Worm (Caenorhabditis elegans) whole organism, young adult: ENCODE data around the gene plpp-1.3.

ENCODE experiments used
- C06A6.2 ChIP-seq: fragments of 200-800 bp; sonication (Bioruptor generic); conservative IDR thresholded peaks from 2 replicates; pipeline ENCODE4 v1.3.6; 2022; ENCODE audit warnings: missing genetic modification characterization, missing compliant biosample characterization
- D2030.7 ChIP-seq: fragments of 200-800 bp; sonication (Bioruptor generic); IDR thresholded peaks from 2 replicates; pipeline ENCODE4 v1.3.6; 2022; ENCODE audit warnings: missing genetic modification reagents, missing genetic modification characterization, missing compliant biosample characterization
- F10E7.11 ChIP-seq: sonication (generic microtip); optimal IDR thresholded peaks from 2 replicates; lab custom pipeline; 2017; ENCODE audit warnings: mild to moderate bottlenecking, missing genetic modification characterization, moderate library complexity, missing compliant biosample characterization
- F23B12.7 ChIP-seq: sonication (generic microtip); optimal IDR thresholded peaks from 2 replicates; lab custom pipeline; 2017; ENCODE audit warnings: missing genetic modification characterization, mild to moderate bottlenecking, missing compliant biosample characterization, antibody characterized with exemption, moderate library complexity; ENCODE audit not compliant: insufficient read depth
- F39B2.1 ChIP-seq: fragments of 200-800 bp; sonication (Bioruptor generic); IDR thresholded peaks from 2 replicates; pipeline ENCODE4 v1.3.6; 2022; ENCODE audit warnings: missing genetic modification reagents, missing genetic modification characterization, missing compliant biosample characterization
- F49E8.2 ChIP-seq: sonication (generic microtip); optimal IDR thresholded peaks from 3 replicates; lab custom pipeline; 2017; ENCODE audit warnings: missing genetic modification characterization, mild to moderate bottlenecking, missing compliant biosample characterization, antibody characterized with exemption, moderate library complexity; ENCODE audit not compliant: insufficient read depth
- F57A8.1 ChIP-seq: fragments of 200-800 bp; sonication (Bioruptor generic); optimal IDR thresholded peaks from 2 replicates; lab custom pipeline; 2018; ENCODE audit warnings: mild to moderate bottlenecking, missing genetic modification characterization, moderate library complexity, missing compliant biosample characterization
- K11D2.4 ChIP-seq: fragments of 200-800 bp; sonication (Bioruptor generic); IDR thresholded peaks from 2 replicates; pipeline ENCODE4 v1.3.6; 2022; ENCODE audit warnings: missing genetic modification reagents, missing genetic modification characterization, missing compliant biosample characterization
- K12H6.12 ChIP-seq: fragments of 200-800 bp; sonication (Bioruptor generic); optimal IDR thresholded peaks from 2 replicates; lab custom pipeline; 2018; ENCODE audit warnings: mild to moderate bottlenecking, missing genetic modification characterization, missing compliant biosample characterization
- T26A5.8 ChIP-seq: sonication (generic microtip); optimal IDR thresholded peaks from 2 replicates; lab custom pipeline; 2016; ENCODE audit warnings: missing genetic modification characterization, missing compliant biosample characterization
- Y53F4B.3 ChIP-seq: fragments of 200-800 bp; sonication (Bioruptor generic); IDR thresholded peaks from 2 replicates; pipeline ENCODE4 v1.3.6; 2022; ENCODE audit warnings: missing genetic modification reagents, missing genetic modification characterization, missing compliant biosample characterization
- Y53G8AR.9 ChIP-seq: fragments of 200-800 bp; sonication (Bioruptor generic); conservative IDR thresholded peaks from 2 replicates; pipeline ENCODE4 v1.3.6; 2022; ENCODE audit warnings: missing genetic modification reagents, missing genetic modification characterization, missing compliant biosample characterization
- Y79H2A.3 ChIP-seq: fragments of 200-800 bp; sonication (Bioruptor generic); conservative IDR thresholded peaks from 2 replicates; pipeline ENCODE4 v1.3.6; 2022; ENCODE audit warnings: missing genetic modification reagents, missing genetic modification characterization, missing compliant biosample characterization
- Y95B8A.8 ChIP-seq: fragments of 200-800 bp; sonication (Bioruptor generic); IDR thresholded peaks from 2 replicates; pipeline ENCODE4 v1.3.6; 2022; ENCODE audit warnings: missing genetic modification reagents, missing genetic modification characterization, missing compliant biosample characterization
- akir-1 ChIP-seq: fragments of 200-800 bp; sonication (Bioruptor generic); optimal IDR thresholded peaks from 2 replicates; lab custom pipeline; 2018; ENCODE audit warnings: mild to moderate bottlenecking, missing genetic modification characterization, moderate library complexity, missing compliant biosample characterization
- aptf-2 ChIP-seq: fragments of 200-800 bp; sonication (Bioruptor generic); conservative IDR thresholded peaks from 2 replicates; pipeline ENCODE4 v1.3.6; 2022; ENCODE audit warnings: missing genetic modification reagents, missing genetic modification characterization, missing compliant biosample characterization
- aptf-3 ChIP-seq: fragments of 200-800 bp; sonication (Bioruptor generic); IDR thresholded peaks from 2 replicates; pipeline ENCODE4 v1.3.6; 2022; ENCODE audit warnings: missing genetic modification characterization, missing compliant biosample characterization
- attf-5 ChIP-seq: fragments of 200-800 bp; sonication (Bioruptor generic); optimal IDR thresholded peaks from 2 replicates; lab custom pipeline; 2018; ENCODE audit warnings: mild to moderate bottlenecking, missing genetic modification characterization, missing compliant biosample characterization
- bed-1 ChIP-seq: fragments of 200-800 bp; sonication (Bioruptor generic); IDR thresholded peaks from 2 replicates; pipeline ENCODE4 v1.3.6; 2022; ENCODE audit warnings: missing genetic modification reagents, missing genetic modification characterization, missing compliant biosample characterization
- ccch-3 ChIP-seq: fragments of 200-800 bp; sonication (Bioruptor generic); optimal IDR thresholded peaks from 2 replicates; lab custom pipeline; 2018; ENCODE audit warnings: mild to moderate bottlenecking, missing genetic modification characterization, missing compliant biosample characterization
- ceh-40 ChIP-seq: fragments of 200-800 bp; sonication (Bioruptor generic); IDR thresholded peaks from 2 replicates; pipeline ENCODE4 v1.3.6; 2022; ENCODE audit warnings: missing genetic modification characterization, missing compliant biosample characterization
- ceh-91 ChIP-seq: fragments of 200-800 bp; sonication (Bioruptor generic); IDR thresholded peaks from 2 replicates; pipeline ENCODE4 v1.3.6; 2022; ENCODE audit warnings: missing genetic modification reagents, missing genetic modification characterization, missing compliant biosample characterization
- chd-7 ChIP-seq: sonication (generic microtip); optimal IDR thresholded peaks from 2 replicates; lab custom pipeline; 2016; ENCODE audit warnings: mild to moderate bottlenecking, missing genetic modification characterization, moderate library complexity, missing compliant biosample characterization
- egl-44 ChIP-seq: fragments of 200-800 bp; sonication (Bioruptor generic); IDR thresholded peaks from 2 replicates; pipeline ENCODE4 v1.3.6; 2022; ENCODE audit warnings: missing genetic modification reagents, missing genetic modification characterization, missing compliant biosample characterization
- ets-4 ChIP-seq: fragments of 200-800 bp; sonication (Bioruptor generic); optimal IDR thresholded peaks from 2 replicates; lab custom pipeline; 2018; ENCODE audit warnings: mild to moderate bottlenecking, missing genetic modification characterization, missing compliant biosample characterization
- hrde-1 ChIP-seq: sonication (generic microtip); optimal IDR thresholded peaks from 2 replicates; lab custom pipeline; 2016; ENCODE audit warnings: missing genetic modification characterization, mild to moderate bottlenecking, missing compliant biosample characterization, moderate library complexity, missing genotype, missing genetic modification reagents, borderline replicate concordance
- hsf-1 ChIP-seq: fragments of 200-800 bp; sonication (Bioruptor generic); IDR thresholded peaks from 2 replicates; pipeline ENCODE4 v1.3.6; 2022; ENCODE audit warnings: missing genetic modification reagents, missing genetic modification characterization, missing compliant biosample characterization
- let-607 ChIP-seq, 2 experiments: fragments of 200-800 bp in 1 of 2; sonication (Bioruptor generic) in 1 of 2; sonication (generic microtip) in 1 of 2; optimal IDR thresholded peaks; 2 replicates each; lab custom pipeline; 2016 to 2018; ENCODE audit warnings: mild to moderate bottlenecking in 2 of 2, missing compliant biosample characterization in 2 of 2, missing genetic modification characterization in 2 of 2, moderate library complexity in 2 of 2, missing genotype in 1 of 2
- lin-54 ChIP-seq: fragments of 200-800 bp; sonication (Bioruptor generic); optimal IDR thresholded peaks from 2 replicates; lab custom pipeline; 2018; ENCODE audit warnings: mild to moderate bottlenecking, missing genetic modification characterization, missing compliant biosample characterization
- lir-1 ChIP-seq: fragments of 200-800 bp; sonication (Bioruptor generic); conservative IDR thresholded peaks from 2 replicates; pipeline ENCODE4 v1.3.6; 2022; ENCODE audit warnings: missing genetic modification reagents, missing genetic modification characterization, missing compliant biosample characterization
- lsl-1 ChIP-seq: fragments of 200-800 bp; sonication (Bioruptor generic); optimal IDR thresholded peaks from 2 replicates; lab custom pipeline; 2018; ENCODE audit warnings: mild to moderate bottlenecking, missing genetic modification characterization, moderate library complexity, missing compliant biosample characterization
- madf-10 ChIP-seq: sonication (generic microtip); optimal IDR thresholded peaks from 2 replicates; lab custom pipeline; 2016; ENCODE audit warnings: mild to moderate bottlenecking, missing genetic modification characterization, missing compliant biosample characterization
- madf-6 ChIP-seq: fragments of 200-800 bp; sonication (Bioruptor generic); IDR thresholded peaks from 2 replicates; pipeline ENCODE4 v1.3.6; 2022; ENCODE audit warnings: missing genetic modification reagents, missing genetic modification characterization, missing compliant biosample characterization
- mcd-1 ChIP-seq: fragments of 200-800 bp; sonication (Bioruptor generic); IDR thresholded peaks from 2 replicates; pipeline ENCODE4 v1.3.6; 2022; ENCODE audit warnings: missing genetic modification reagents, missing genetic modification characterization, missing compliant biosample characterization
- mes-4 ChIP-seq: sonication (generic microtip); optimal IDR thresholded peaks from 2 replicates; lab custom pipeline; 2016; ENCODE audit warnings: missing genotype, missing genetic modification characterization, missing compliant biosample characterization
- nfya-1 ChIP-seq: sonication (generic microtip); optimal IDR thresholded peaks from 2 replicates; lab custom pipeline; 2017; ENCODE audit warnings: antibody characterized with exemption, missing compliant biosample characterization, missing genetic modification characterization, borderline replicate concordance; ENCODE audit not compliant: insufficient read depth
- nfyb-1 ChIP-seq: fragments of 200-800 bp; sonication (Bioruptor generic); IDR thresholded peaks from 2 replicates; pipeline ENCODE4 v1.3.6; 2022; ENCODE audit warnings: missing genetic modification reagents, missing genetic modification characterization, missing compliant biosample characterization
- nhr-80 ChIP-seq: sonication (generic microtip); optimal IDR thresholded peaks from 2 replicates; lab custom pipeline; 2016; ENCODE audit warnings: missing genetic modification characterization, missing compliant biosample characterization
- nhr-90 ChIP-seq: sonication (generic microtip); optimal IDR thresholded peaks from 2 replicates; lab custom pipeline; 2016; ENCODE audit warnings: missing genotype, mild to moderate bottlenecking, missing genetic modification characterization, missing compliant biosample characterization
- pbrm-1 ChIP-seq: fragments of 200-800 bp; sonication (Bioruptor generic); IDR thresholded peaks from 2 replicates; pipeline ENCODE4 v1.3.6; 2022; ENCODE audit warnings: missing genetic modification reagents, missing genetic modification characterization, missing compliant biosample characterization
- rpc-1 ChIP-seq, 2 experiments: fragments of 150-350 bp in 1 of 2; sonication (generic microtip) in 1 of 2; optimal IDR thresholded peaks; 2 replicates each; lab custom pipeline; 2014 to 2018; ENCODE audit warnings: missing biosample characterization in 1 of 2, missing genetic modification characterization in 1 of 2, missing genetic modification reagents in 1 of 2, missing genotype in 1 of 2
- sea-2 ChIP-seq: fragments of 200-800 bp; sonication (Bioruptor generic); IDR thresholded peaks from 2 replicates; pipeline ENCODE4 v1.3.6; 2022; ENCODE audit warnings: missing genetic modification characterization, missing compliant biosample characterization
- snpc-1.3 ChIP-seq: sonication (generic microtip); optimal IDR thresholded peaks from 2 replicates; lab custom pipeline; 2017; ENCODE audit warnings: missing genetic modification characterization, mild to moderate bottlenecking, missing compliant biosample characterization, antibody characterized with exemption, moderate library complexity, missing genotype, missing genetic modification reagents; ENCODE audit not compliant: insufficient read depth
- snpc-4 ChIP-seq, 5 experiments: fragments of 150-350 bp in 1 of 5; sonication (generic microtip) in 4 of 5; optimal IDR thresholded peaks; 2 replicates each; lab custom pipeline; 2014 to 2018; ENCODE audit warnings: missing genetic modification characterization in 5 of 5, missing biosample characterization in 3 of 5, antibody characterized with exemption in 2 of 5, mild to moderate bottlenecking in 2 of 5, missing compliant biosample characterization in 2 of 5, missing genotype in 2 of 5, moderate library complexity in 2 of 5, missing genetic modification reagents in 1 of 5
- tlf-1 ChIP-seq: fragments of 200-800 bp; sonication (Bioruptor generic); optimal IDR thresholded peaks from 2 replicates; lab custom pipeline; 2018; ENCODE audit warnings: mild to moderate bottlenecking, missing genetic modification characterization, missing compliant biosample characterization
- unc-130 ChIP-seq: sonication (generic microtip); optimal IDR thresholded peaks from 2 replicates; lab custom pipeline; 2016; ENCODE audit warnings: missing genetic modification reagents, missing genetic modification characterization, missing compliant biosample characterization
- ztf-22 ChIP-seq: fragments of 200-800 bp; sonication (Bioruptor generic); optimal IDR thresholded peaks from 2 replicates; lab custom pipeline; 2018; ENCODE audit warnings: mild to moderate bottlenecking, missing genetic modification characterization, moderate library complexity, missing compliant biosample characterization

Gene plpp-1.3

ce11 chrX:10679193-10679592 is 15.9 kb upstream of the plpp-1.3 start (continued):
- TF ChIP-seq F39B2.1 (GFP tag; lab: Robert Waterston, UW) (no peak), nfyb-1 (GFP tag; lab: Robert Waterston, UW) (no peak), aptf-3 (GFP tag; lab: Robert Waterston, UW) (no peak), ceh-91 (GFP tag; lab: Robert Waterston, UW) (no peak), tlf-1 (no peak), ceh-40 (GFP tag; lab: Robert Waterston, UW) (no peak), F10E7.11 (tag; lab: Kevin White, UChicago) (no peak), K11D2.4 (GFP tag; lab: Robert Waterston, UW) (0 out of 2 replicates have a peak, but pooled peaks have one; percentile 23), Y79H2A.3 (GFP tag; lab: Robert Waterston, UW) (no peak), K12H6.12 (tag; lab: Kevin White, UChicago) (peak; percentile 20), egl-44 (GFP tag; lab: Robert Waterston, UW) (no peak), let-607 (tag; optimal IDR thresholded peaks at IDR 0.05; lab: Kevin White, UChicago) (peak; percentile 86 to 87), ets-4 (no peak), madf-6 (no peak), ztf-22 (GFP tag; lab: Kevin White, UChicago) (no peak), ccch-3 (GFP tag; lab: Kevin White, UChicago) (no peak), sea-2 (no peak), snpc-4 (GFP tag; optimal IDR thresholded peaks at IDR 0.05; lab: Kevin White, UChicago) (no peak), snpc-4 (tag; optimal IDR thresholded peaks at IDR 0.05; lab: Kevin White, UChicago) (no peak), hrde-1 (tag; lab: Kevin White, UChicago) (no peak), F57A8.1 (GFP tag; lab: Kevin White, UChicago) (no peak), C06A6.2 (no peak), unc-130 (GFP tag; lab: Kevin White, UChicago) (no peak), F49E8.2 (no peak), nhr-80 (peak; percentile 86), Y53G8AR.9 (no peak), lsl-1 (GFP tag; lab: Kevin White, UChicago) (no peak), lir-1 (GFP tag; lab: Robert Waterston, UW) (no peak), F23B12.7 (tag; lab: Kevin White, UChicago) (peak; percentile 10), akir-1 (GFP tag; lab: Kevin White, UChicago) (no peak), madf-10 (tag; lab: Kevin White, UChicago) (no peak), lin-54 (GFP tag; lab: Kevin White, UChicago) (no peak), Y53F4B.3 (GFP tag; lab: Robert Waterston, UW) (no peak), hsf-1 (GFP tag; lab: Robert Waterston, UW) (no peak), chd-7 (tag; lab: Kevin White, UChicago) (no peak), nhr-90 (tag; lab: Kevin White, UChicago) (peak; percentile 2), aptf-2 (no peak), nfya-1 (no peak), Y95B8A.8 (no peak), rpc-1 (optimal IDR thresholded peaks at IDR 0.05; lab: Kevin White, UChicago) (no peak), rpc-1 (tag; optimal IDR thresholded peaks at IDR 0.05; lab: Kevin White, UChicago) (no peak), mcd-1 (GFP tag; lab: Robert Waterston, UW) (no peak), pbrm-1 (GFP tag; lab: Robert Waterston, UW) (no peak), attf-5 (peak; percentile 42), snpc-1.3 (tag; lab: Kevin White, UChicago) (no peak), mes-4 (tag; lab: Kevin White, UChicago) (no peak), D2030.7 (no peak), T26A5.8 (tag; lab: Kevin White, UChicago) (no peak), bed-1 (no peak)
